Worm (Caenorhabditis elegans) whole organism, L1 larva: Measurements from ENCODE around the gene srz-82.

ENCODE experiments used
- ama-1 ChIP-seq: fragments of 150-350 bp; optimal IDR thresholded peaks from 2 replicates; lab custom pipeline; 2014
- fos-1 ChIP-seq: fragments of 150-350 bp; optimal IDR thresholded peaks from 2 replicates; lab custom pipeline; 2014; ENCODE audit warnings: missing biosample characterization, missing genetic modification characterization
- pqm-1 ChIP-seq: sonication (generic microtip); optimal IDR thresholded peaks from 3 replicates; lab custom pipeline; 2017; ENCODE audit warnings: missing biosample characterization, missing genetic modification characterization
- xbp-1 ChIP-seq: sonication (generic microtip); optimal IDR thresholded peaks from 2 replicates; lab custom pipeline; 2016; ENCODE audit warnings: missing genetic modification characterization, missing compliant biosample characterization

DNA sequence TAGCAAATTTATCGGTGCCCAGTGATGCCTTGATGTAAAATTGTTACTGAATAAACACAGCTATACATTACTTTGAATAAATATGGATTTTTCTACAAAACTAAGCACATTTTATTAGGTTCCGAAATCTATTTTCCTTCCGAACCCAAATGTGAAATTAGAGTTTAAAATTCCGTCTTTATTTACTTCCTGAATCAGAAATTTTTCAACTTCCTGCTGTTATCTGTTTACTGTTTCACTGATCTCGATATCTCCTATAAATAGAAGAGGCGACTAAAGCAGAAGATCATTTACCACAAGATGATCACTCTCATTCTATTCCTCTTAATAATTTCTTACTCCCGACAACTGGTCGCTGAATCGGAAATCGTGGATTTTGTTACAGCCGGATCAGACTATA, 13.0 kb upstream of the srz-82 start, which contains the start of gene F58E2.2:
- TF ChIP-seq ama-1, result no peak
- TF ChIP-seq pqm-1, result no peak
- no peak for TF ChIP-seq xbp-1 (tag; lab: Kevin White, UChicago)
- no peak for TF ChIP-seq fos-1 (tag; lab: Kevin White, UChicago)
